In the genomic region with DNA sequence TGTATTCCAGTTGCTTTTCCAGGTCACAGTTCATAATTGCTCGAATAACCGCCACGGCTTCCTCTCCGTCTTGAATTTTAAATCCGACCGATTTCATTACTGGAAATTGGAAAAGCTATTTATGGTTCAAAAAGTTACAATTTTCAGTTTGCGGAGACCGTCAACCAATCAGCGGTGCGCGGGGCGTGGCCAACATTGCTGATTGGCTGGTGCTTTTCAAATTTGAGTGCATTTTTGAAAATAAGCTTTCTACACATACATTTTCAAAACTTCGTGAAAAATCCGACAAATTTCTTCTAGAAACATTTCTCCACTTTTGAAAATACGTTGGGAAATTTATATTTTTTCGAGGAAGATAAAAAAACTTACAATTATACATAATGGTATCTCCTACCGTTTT, we compare ENCODE assay signal across 3 worm cellular contexts.
TF ChIP-seq lines count a peak whose summit lies in the region.

No protein-coding gene starts in this region.

TF ChIP-seq in whole organism, L3 larva, 47 proteins besides CTCF, POLR2A, EP300 and RAD21:
- TF ChIP-seq unc-39 (tag; optimal IDR thresholded peaks at IDR 0.05; lab: Kevin White, UChicago) (no peak), nfya-1 (tag; optimal IDR thresholded peaks at IDR 0.05; lab: Kevin White, UChicago; ENCODE audit: insufficient read depth) (peak; percentile 91)

TF ChIP-seq in whole organism, late embryonic, 69 proteins besides CTCF, POLR2A, EP300 and RAD21:
- no peak for TF ChIP-seq lin-11 (tag; optimal IDR thresholded peaks at IDR 0.05; lab: Kevin White, UChicago)
- TF ChIP-seq nfya-1 (tag; optimal IDR thresholded peaks at IDR 0.05; lab: Kevin White, UChicago): peak; percentile 89

TF ChIP-seq in whole organism, young adult, 124 proteins besides CTCF, POLR2A, EP300 and RAD21:
- TF ChIP-seq nhr-80 (tag; optimal IDR thresholded peaks at IDR 0.05; lab: Kevin White, UChicago) (no peak), rcor-1 (GFP tag; IDR thresholded peaks at IDR 0.05; lab: Robert Waterston, UW) (no peak), T07F8.4 (tag; optimal IDR thresholded peaks at IDR 0.05; lab: Kevin White, UChicago) (no peak), nfyb-1 (GFP tag; IDR thresholded peaks at IDR 0.05; lab: Robert Waterston, UW) (peak; percentile 66; the same call in 1 of the 2 replicates)
